Worm (Caenorhabditis elegans) whole organism, L4 larva: ENCODE data around the gene F54G2.1.

ENCODE experiments used
- F37D6.2 ChIP-seq: sonication (generic microtip); optimal IDR thresholded peaks from 2 replicates; lab custom pipeline; 2016; ENCODE audit warnings: mild to moderate bottlenecking, missing genetic modification characterization, missing compliant biosample characterization
- R02D3.7 ChIP-seq: fragments of 150-350 bp; sonication (generic microtip); optimal IDR thresholded peaks from 3 replicates; lab custom pipeline; 2014; ENCODE audit warnings: missing biosample characterization, missing genetic modification characterization
- T26A8.4 ChIP-seq: fragments of 200-800 bp; sonication (Bioruptor generic); IDR thresholded peaks from 2 replicates; pipeline ENCODE4 v1.3.6; 2022; ENCODE audit warnings: missing genetic modification characterization, missing compliant biosample characterization
- Y48G9A.11 ChIP-seq: fragments of 200-800 bp; sonication (Bioruptor generic); IDR thresholded peaks from 2 replicates; pipeline ENCODE4 v1.3.6; 2022; ENCODE audit warnings: missing genetic modification reagents, missing genetic modification characterization, missing compliant biosample characterization
- aha-1 ChIP-seq: fragments of 150-350 bp; peaks from one replicate; lab custom pipeline; 2014; ENCODE audit warnings: missing biosample characterization, missing genetic modification characterization
- aly-2 ChIP-seq: sonication (generic microtip); optimal IDR thresholded peaks from 2 replicates; lab custom pipeline; 2018; ENCODE audit warnings: missing biosample characterization, missing genetic modification characterization
- arid-1 ChIP-seq: fragments of 200-800 bp; sonication (Bioruptor generic); conservative IDR thresholded peaks from 2 replicates; pipeline ENCODE4 v1.3.6; 2022; ENCODE audit warnings: missing genetic modification reagents, missing genetic modification characterization, missing compliant biosample characterization
- attf-4 ChIP-seq: sonication (generic microtip); optimal IDR thresholded peaks from 3 replicates; lab custom pipeline; 2017; ENCODE audit warnings: missing biosample characterization, missing genetic modification characterization
- daf-12 ChIP-seq: fragments of 150-350 bp; optimal IDR thresholded peaks from 2 replicates; lab custom pipeline; 2014; ENCODE audit warnings: missing biosample characterization, missing genetic modification reagents, missing genetic modification characterization
- dmd-6 ChIP-seq: fragments of 200-800 bp; sonication (Bioruptor generic); IDR thresholded peaks from 2 replicates; pipeline ENCODE4 v1.3.6; 2022; ENCODE audit warnings: missing genetic modification reagents, missing genetic modification characterization, missing compliant biosample characterization
- dmd-9 ChIP-seq: fragments of 200-800 bp; sonication (Bioruptor generic); IDR thresholded peaks from 2 replicates; pipeline ENCODE4 v1.3.6; 2022; ENCODE audit warnings: missing genetic modification reagents, missing genetic modification characterization, missing compliant biosample characterization
- dve-1 ChIP-seq: sonication (generic microtip); optimal IDR thresholded peaks from 2 replicates; lab custom pipeline; 2017; ENCODE audit warnings: antibody characterized with exemption, mild to moderate bottlenecking, missing genetic modification characterization, missing compliant biosample characterization; ENCODE audit not compliant: insufficient read depth
- egl-43 ChIP-seq: fragments of 200-800 bp; sonication (Bioruptor generic); IDR thresholded peaks from 2 replicates; pipeline ENCODE4 v1.3.6; 2022; ENCODE audit warnings: missing genetic modification reagents, missing genetic modification characterization, missing compliant biosample characterization
- fkh-10 ChIP-seq: fragments of 150-350 bp; optimal IDR thresholded peaks from 2 replicates; lab custom pipeline; 2014; ENCODE audit warnings: missing biosample characterization, missing genetic modification reagents, missing genetic modification characterization
- hif-1 ChIP-seq, 2 experiments: sonication (generic microtip); optimal IDR thresholded peaks; 2 replicates each; lab custom pipeline; 2016 to 2017; ENCODE audit warnings: missing compliant biosample characterization in 2 of 2, missing genetic modification characterization in 2 of 2, missing genetic modification reagents in 2 of 2, missing genotype in 2 of 2, mild to moderate bottlenecking in 1 of 2
- hlh-30 ChIP-seq: sonication (generic microtip); optimal IDR thresholded peaks from 2 replicates; lab custom pipeline; 2017; ENCODE audit warnings: antibody characterized with exemption, mild to moderate bottlenecking, missing genetic modification characterization, missing compliant biosample characterization; ENCODE audit not compliant: insufficient read depth
- hmg-1.1 ChIP-seq: fragments of 200-800 bp; sonication (Bioruptor generic); IDR thresholded peaks from 2 replicates; pipeline ENCODE4 v1.3.6; 2022; ENCODE audit warnings: missing genetic modification reagents, missing genetic modification characterization, missing compliant biosample characterization
- lim-7 ChIP-seq: fragments of 200-800 bp; sonication (Bioruptor generic); IDR thresholded peaks from 2 replicates; pipeline ENCODE4 v1.3.6; 2022; ENCODE audit warnings: missing genetic modification characterization, missing compliant biosample characterization
- lsy-2 ChIP-seq, 2 experiments: fragments of 150-350 bp in 1 of 2; sonication (generic microtip) in 1 of 2; optimal IDR thresholded peaks; 2 replicates each; lab custom pipeline; 2014 to 2017; ENCODE audit warnings: missing biosample characterization in 2 of 2, missing genetic modification characterization in 2 of 2
- madf-5 ChIP-seq, 2 experiments: fragments of 200-800 bp; sonication (Bioruptor generic); IDR thresholded peaks; 2 replicates each; pipeline ENCODE4 v1.3.6; 2022; ENCODE audit warnings: missing compliant biosample characterization in 2 of 2, missing genetic modification characterization in 2 of 2
- madf-9 ChIP-seq: fragments of 200-800 bp; sonication (Bioruptor generic); conservative IDR thresholded peaks from 2 replicates; pipeline ENCODE4 v1.3.6; 2022; ENCODE audit warnings: missing genetic modification reagents, missing genetic modification characterization, missing compliant biosample characterization
- nhr-102 ChIP-seq: sonication (generic microtip); optimal IDR thresholded peaks from 2 replicates; lab custom pipeline; 2016; ENCODE audit warnings: mild to moderate bottlenecking, missing genetic modification characterization, moderate library complexity, missing compliant biosample characterization
- nhr-111 ChIP-seq: fragments of 200-800 bp; sonication (Bioruptor generic); optimal IDR thresholded peaks from 2 replicates; lab custom pipeline; 2018; ENCODE audit warnings: mild to moderate bottlenecking, missing genetic modification characterization, missing compliant biosample characterization
- nhr-28 ChIP-seq: fragments of 150-350 bp; optimal IDR thresholded peaks from 2 replicates; lab custom pipeline; 2014; ENCODE audit warnings: missing biosample characterization, missing genetic modification characterization
- nhr-41 ChIP-seq: fragments of 200-800 bp; sonication (Bioruptor generic); IDR thresholded peaks from 2 replicates; pipeline ENCODE4 v1.3.6; 2022; ENCODE audit warnings: missing genetic modification reagents, missing genetic modification characterization, missing compliant biosample characterization
- nhr-42 ChIP-seq: fragments of 200-800 bp; sonication (Bioruptor generic); IDR thresholded peaks from 2 replicates; pipeline ENCODE4 v1.3.6; 2022; ENCODE audit warnings: missing genetic modification characterization, missing compliant biosample characterization
- nhr-76 ChIP-seq: fragments of 150-350 bp; optimal IDR thresholded peaks from 2 replicates; lab custom pipeline; 2014; ENCODE audit warnings: missing biosample characterization, missing genetic modification characterization
- sdz-12 ChIP-seq: fragments of 200-800 bp; sonication (Bioruptor generic); optimal IDR thresholded peaks from 2 replicates; lab custom pipeline; 2018; ENCODE audit warnings: mild to moderate bottlenecking, missing genetic modification characterization, missing compliant biosample characterization
- spr-3 ChIP-seq: fragments of 200-800 bp; sonication (Bioruptor generic); optimal IDR thresholded peaks from 2 replicates; lab custom pipeline; 2018; ENCODE audit warnings: mild to moderate bottlenecking, missing genetic modification characterization, missing compliant biosample characterization
- unc-39 ChIP-seq: sonication (generic microtip); optimal IDR thresholded peaks from 2 replicates; lab custom pipeline; 2017; ENCODE audit warnings: missing biosample characterization, missing genetic modification characterization
- unc-62 ChIP-seq, 3 experiments: fragments of 150-350 bp in 1 of 3; sonication (generic microtip); optimal IDR thresholded peaks in 2 of 3; peaks in 1 of 3; 1 replicate in 1 of 3; 2 replicates in 2 of 3; lab custom pipeline; 2014 to 2017; ENCODE audit warnings: missing biosample characterization in 3 of 3, missing genetic modification characterization in 3 of 3, missing genetic modification reagents in 3 of 3, missing genotype in 1 of 3
- ztf-11 ChIP-seq: fragments of 150-350 bp; optimal IDR thresholded peaks from 2 replicates; lab custom pipeline; 2014; ENCODE audit warnings: missing biosample characterization, missing genetic modification characterization

F54G2.1 gene

ce11 chrX:2607522-2608278 is 56.5 kb downstream of the F54G2.1 start, which contains the start of gene T03G6.1:
Gene T03G6.1 (plus strand): TSS chrX:2608228.
- no peak for TF ChIP-seq attf-4 (tag; lab: Kevin White, UChicago)
- peak in 1 of 2 experiments; percentile 66 for TF ChIP-seq unc-62 (GFP tag; optimal IDR thresholded peaks at IDR 0.05 in 1 of 2; lab: Kevin White, UChicago)
- no peak for TF ChIP-seq unc-62 (tag; optimal IDR thresholded peaks at IDR 0.05; lab: Kevin White, UChicago)

DNA sequence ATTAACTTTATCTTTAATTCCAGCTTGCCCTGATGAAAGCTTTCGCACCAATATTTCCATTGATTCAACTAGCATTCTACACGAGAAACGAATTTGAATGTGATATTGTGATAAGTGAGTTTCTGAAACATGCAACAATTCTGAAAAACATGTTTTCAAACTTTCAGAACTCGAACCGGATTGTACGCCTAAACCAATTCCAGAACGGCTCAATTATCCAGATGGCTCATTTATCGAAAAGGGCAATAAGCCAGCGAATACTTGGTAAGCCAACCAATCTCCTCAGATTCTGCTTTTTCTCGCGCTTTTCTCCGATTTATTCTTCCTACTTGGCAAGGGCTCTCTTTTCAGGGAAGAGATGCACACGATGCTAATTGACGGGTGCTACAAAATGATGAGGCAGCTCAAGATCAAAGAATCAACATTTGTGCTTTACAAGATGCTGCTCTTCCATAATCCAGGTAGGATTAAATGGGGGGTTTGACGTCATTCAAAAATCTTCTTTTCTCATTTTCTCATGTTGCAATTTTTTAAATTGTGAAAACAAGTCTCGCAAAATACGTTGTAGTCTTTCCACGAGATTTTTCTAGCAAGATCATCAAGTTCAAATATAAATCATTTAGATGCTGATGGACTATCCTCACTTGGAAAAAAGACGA is 59.7 kb downstream of the F54G2.1 start:
- TF ChIP-seq nhr-28 (tag; lab: Kevin White, UChicago) = no peak
- peak in 1 of 2 experiments; percentile 4 for TF ChIP-seq lsy-2 (tag; optimal IDR thresholded peaks at IDR 0.05; lab: Kevin White, UChicago)
- TF ChIP-seq aha-1 = peak; percentile 95
- peak; percentile 36 for TF ChIP-seq dve-1
- no peak for TF ChIP-seq Y48G9A.11 (GFP tag; lab: Robert Waterston, UW)
- TF ChIP-seq unc-62 (GFP tag; optimal IDR thresholded peaks at IDR 0.05 in 1 of 2; lab: Kevin White, UChicago) = peak in 1 of 2 experiments; percentile 13
- no peak for TF ChIP-seq unc-62 (tag; optimal IDR thresholded peaks at IDR 0.05; lab: Kevin White, UChicago)
- TF ChIP-seq fkh-10 = peak; percentile 23

DNA sequence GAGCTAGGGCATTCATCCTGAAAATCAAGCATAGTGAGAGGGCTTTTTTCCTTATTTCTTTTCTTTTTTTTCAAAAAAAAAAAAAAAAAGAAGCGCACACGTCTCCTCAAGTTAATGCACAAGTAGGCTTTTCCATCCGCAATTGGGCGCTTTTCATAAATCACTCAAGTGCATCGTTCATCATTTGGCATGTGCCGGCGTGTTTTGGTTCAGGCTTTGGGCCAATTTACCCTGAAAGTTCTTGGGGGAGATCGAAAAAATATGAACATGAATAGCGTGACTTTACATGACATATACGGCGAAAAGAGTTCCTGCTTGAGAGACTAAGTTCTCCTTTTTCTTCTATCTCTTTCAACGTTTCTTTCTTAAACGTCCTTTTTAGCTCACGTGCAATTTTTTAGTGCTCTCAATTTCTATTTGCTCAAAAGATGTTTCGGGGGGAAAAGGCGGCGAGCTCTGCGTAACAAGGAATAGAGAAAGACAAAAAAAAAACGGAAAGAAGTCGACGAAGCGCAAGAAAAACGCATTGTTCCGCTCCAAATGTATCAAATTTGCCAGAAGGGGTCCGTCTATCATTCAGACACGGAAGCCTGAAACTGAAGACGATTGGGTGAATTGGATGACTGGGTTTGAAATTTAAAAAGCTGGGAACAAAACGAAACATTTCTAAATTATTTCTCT is 63.0 kb downstream of the F54G2.1 start:
- TF ChIP-seq fkh-10 (no peak), sdz-12 (no peak), arid-1 (GFP tag; lab: Robert Waterston, UW) (no peak), dmd-6 (no peak), unc-62 (GFP tag; optimal IDR thresholded peaks at IDR 0.05 in 1 of 2; lab: Kevin White, UChicago) (peak in 1 of 2 experiments; percentile 69), unc-62 (tag; optimal IDR thresholded peaks at IDR 0.05; lab: Kevin White, UChicago) (no peak), ztf-11 (tag; lab: Kevin White, UChicago) (no peak), unc-39 (tag; lab: Kevin White, UChicago) (no peak), madf-5 (GFP tag; IDR thresholded peaks at IDR 0.05; lab: Robert Waterston, UW) (no peak), spr-3 (GFP tag; lab: Kevin White, UChicago) (no peak), R02D3.7 (tag; lab: Kevin White, UChicago) (no peak), F37D6.2 (no peak), Y48G9A.11 (GFP tag; lab: Robert Waterston, UW) (no peak), lim-7 (GFP tag; lab: Robert Waterston, UW) (no peak), nhr-102 (no peak), aha-1 (peak; percentile 79), nhr-42 (GFP tag; lab: Robert Waterston, UW) (no peak), daf-12 (tag; lab: Kevin White, UChicago) (no peak), madf-9 (GFP tag; lab: Robert Waterston, UW) (no peak), hmg-1.1 (GFP tag; lab: Robert Waterston, UW) (no peak), dmd-9 (GFP tag; lab: Robert Waterston, UW) (no peak), egl-43 (GFP tag; lab: Robert Waterston, UW) (no peak), aly-2 (no peak), hlh-30 (tag; lab: Kevin White, UChicago) (peak; percentile 1), nhr-76 (no peak), nhr-41 (no peak), nhr-111 (GFP tag; lab: Kevin White, UChicago) (no peak), hif-1 (tag; optimal IDR thresholded peaks at IDR 0.05; lab: Kevin White, UChicago) (peak in 1 of 2 experiments; percentile 12), T26A8.4 (GFP tag; lab: Robert Waterston, UW) (no peak)
- TF ChIP-seq, all 104 proteins: peak for 4
